Worm (Caenorhabditis elegans) whole organism, L3 larva: ENCODE data around the gene xtr-1.

Experiments
- ama-1 ChIP-seq: fragments of 150-350 bp; optimal IDR thresholded peaks from 2 replicates; lab custom pipeline; 2018
- ceh-16 ChIP-seq: sonication (generic microtip); optimal IDR thresholded peaks from 2 replicates; lab custom pipeline; 2017; ENCODE audit warnings: missing biosample characterization, missing genetic modification characterization
- ceh-28 ChIP-seq: fragments of 150-350 bp; optimal IDR thresholded peaks from 2 replicates; lab custom pipeline; 2014; ENCODE audit warnings: missing biosample characterization, missing genetic modification reagents, missing genetic modification characterization
- ceh-82 ChIP-seq: fragments of 150-350 bp; optimal IDR thresholded peaks from 2 replicates; lab custom pipeline; 2014; ENCODE audit warnings: missing biosample characterization, missing genetic modification characterization
- ceh-9 ChIP-seq: sonication (generic microtip); optimal IDR thresholded peaks from 2 replicates; lab custom pipeline; 2018; ENCODE audit warnings: missing biosample characterization, missing genetic modification characterization
- egl-27 ChIP-seq: sonication (generic microtip); optimal IDR thresholded peaks from 4 replicates; lab custom pipeline; 2017; ENCODE audit warnings: missing biosample characterization, missing genetic modification reagents, missing genetic modification characterization
- egl-5 ChIP-seq: fragments of 150-350 bp; optimal IDR thresholded peaks from 2 replicates; lab custom pipeline; 2017; ENCODE audit warnings: missing biosample characterization, missing genetic modification reagents, missing genetic modification characterization, inconsistent platforms
- elt-1 ChIP-seq: fragments of 150-350 bp; optimal IDR thresholded peaks from 2 replicates; lab custom pipeline; 2014; ENCODE audit warnings: missing biosample characterization, missing genetic modification characterization
- elt-3 ChIP-seq, 3 experiments: fragments of 150-350 bp in 1 of 3; sonication (generic microtip) in 2 of 3; optimal IDR thresholded peaks; 2 replicates in 2 of 3; 4 replicates in 1 of 3; lab custom pipeline; 2014 to 2017; ENCODE audit warnings: missing biosample characterization in 3 of 3, missing genetic modification characterization in 3 of 3
- eor-1 ChIP-seq, 2 experiments: fragments of 150-350 bp; optimal IDR thresholded peaks; 2 replicates each; lab custom pipeline; 2014 to 2018; ENCODE audit warnings: missing biosample characterization in 2 of 2, missing genetic modification characterization in 2 of 2
- fkh-10 ChIP-seq: sonication (generic microtip); optimal IDR thresholded peaks from 2 replicates; lab custom pipeline; 2017; ENCODE audit warnings: missing biosample characterization, missing genetic modification reagents, missing genetic modification characterization
- fos-1 ChIP-seq: fragments of 150-350 bp; optimal IDR thresholded peaks from 2 replicates; lab custom pipeline; 2014; ENCODE audit warnings: missing biosample characterization, missing genetic modification characterization
- hmg-11 ChIP-seq: sonication (generic microtip); optimal IDR thresholded peaks from 2 replicates; lab custom pipeline; 2016; ENCODE audit warnings: missing genetic modification characterization, missing compliant biosample characterization
- jun-1 ChIP-seq: fragments of 150-350 bp; optimal IDR thresholded peaks from 2 replicates; lab custom pipeline; 2014; ENCODE audit warnings: missing biosample characterization, missing genetic modification reagents, missing genetic modification characterization
- lin-15B ChIP-seq: fragments of 150-350 bp; optimal IDR thresholded peaks from 2 replicates; lab custom pipeline; 2014; ENCODE audit warnings: missing biosample characterization, missing genetic modification characterization
- lin-39 ChIP-seq: fragments of 150-350 bp; optimal IDR thresholded peaks from 2 replicates; lab custom pipeline; 2018; ENCODE audit warnings: missing biosample characterization, missing genetic modification reagents, missing genetic modification characterization
- lsy-12 ChIP-seq: sonication (generic microtip); optimal IDR thresholded peaks from 2 replicates; lab custom pipeline; 2016; ENCODE audit warnings: mild to moderate bottlenecking, missing genetic modification characterization, missing compliant biosample characterization
- mdl-1 ChIP-seq: fragments of 150-350 bp; optimal IDR thresholded peaks from 2 replicates; lab custom pipeline; 2014; ENCODE audit warnings: missing biosample characterization, missing genetic modification characterization
- mml-1 ChIP-seq: fragments of 150-350 bp; sonication (generic microtip); optimal IDR thresholded peaks from 3 replicates; lab custom pipeline; 2014; ENCODE audit warnings: missing biosample characterization, missing genetic modification characterization
- nhr-23 ChIP-seq: fragments of 150-350 bp; optimal IDR thresholded peaks from 2 replicates; lab custom pipeline; 2014; ENCODE audit warnings: missing biosample characterization, missing genetic modification reagents, missing genetic modification characterization
- nhr-25 ChIP-seq: sonication (generic microtip); optimal IDR thresholded peaks from 2 replicates; lab custom pipeline; 2017; ENCODE audit warnings: missing biosample characterization, missing genetic modification characterization
- nhr-28 ChIP-seq: fragments of 150-350 bp; optimal IDR thresholded peaks from 2 replicates; lab custom pipeline; 2014; ENCODE audit warnings: missing biosample characterization, missing genetic modification characterization
- nhr-76 ChIP-seq: fragments of 150-350 bp; sonication (generic microtip); optimal IDR thresholded peaks from 5 replicates; lab custom pipeline; 2014; ENCODE audit warnings: missing biosample characterization, missing genetic modification characterization
- nhr-77 ChIP-seq: fragments of 150-350 bp; optimal IDR thresholded peaks from 2 replicates; lab custom pipeline; 2014; ENCODE audit warnings: missing biosample characterization, missing genetic modification characterization
- skn-1 ChIP-seq: fragments of 150-350 bp; optimal IDR thresholded peaks from 2 replicates; lab custom pipeline; 2014; ENCODE audit warnings: missing biosample characterization, missing genetic modification characterization
- tbx-2 ChIP-seq: sonication (generic microtip); optimal IDR thresholded peaks from 2 replicates; lab custom pipeline; 2016; ENCODE audit warnings: mild to moderate bottlenecking, missing genetic modification characterization, missing compliant biosample characterization
- unc-39 ChIP-seq: sonication (generic microtip); optimal IDR thresholded peaks from 4 replicates; lab custom pipeline; 2017; ENCODE audit warnings: missing biosample characterization, missing genetic modification characterization
- unc-62 ChIP-seq: fragments of 150-350 bp; sonication (generic microtip); optimal IDR thresholded peaks from 4 replicates; lab custom pipeline; 2014; ENCODE audit warnings: missing biosample characterization, missing genetic modification reagents, missing genetic modification characterization

xtr-1 gene

DNA sequence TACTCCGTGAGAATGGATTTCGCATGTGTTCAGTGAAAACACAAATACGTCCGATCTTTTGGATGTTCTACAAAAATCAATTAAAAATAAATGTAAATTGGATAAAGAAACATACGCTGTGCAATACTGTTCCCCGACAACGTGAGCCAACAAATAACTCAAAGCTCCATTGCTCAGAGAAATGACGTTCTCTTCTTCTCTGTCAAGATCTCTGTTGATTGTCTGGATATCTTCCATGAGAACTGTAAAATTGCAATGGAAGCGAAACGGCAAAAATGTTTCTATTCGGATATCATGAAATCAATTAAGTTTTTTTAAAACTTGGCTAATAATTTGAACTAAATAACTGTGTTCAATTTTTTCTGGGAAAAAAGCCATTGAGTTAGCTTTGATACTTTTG lies 44.1 kb downstream of the xtr-1 start:
- no peak for TF ChIP-seq nhr-77 (tag; lab: Kevin White, UChicago)
- TF ChIP-seq ceh-9 (tag; lab: Kevin White, UChicago), result no peak
- TF ChIP-seq egl-5 (tag; lab: Kevin White, UChicago), result no peak
- no peak for TF ChIP-seq unc-39 (tag; lab: Kevin White, UChicago)
- no peak for TF ChIP-seq hmg-11 (tag; lab: Kevin White, UChicago)
- no peak for TF ChIP-seq ceh-16
- TF ChIP-seq ceh-82 (tag; lab: Kevin White, UChicago), result no peak

- no peak for TF ChIP-seq skn-1 (tag; lab: Kevin White, UChicago)
- TF ChIP-seq nhr-25 (tag; lab: Kevin White, UChicago), result no peak
- no peak for TF ChIP-seq mml-1 (tag; lab: Kevin White, UChicago)
- no peak for TF ChIP-seq lin-15B (tag; lab: Kevin White, UChicago)
- no peak for TF ChIP-seq nhr-23 (tag; lab: Kevin White, UChicago)
- TF ChIP-seq ceh-16, result no peak
- TF ChIP-seq ama-1 (lab: Kevin White, UChicago), result no peak
- no peak for TF ChIP-seq egl-27 (tag; lab: Kevin White, UChicago)
- no peak for TF ChIP-seq elt-3 (tag; optimal IDR thresholded peaks at IDR 0.05; lab: Kevin White, UChicago)
- no peak for TF ChIP-seq mdl-1 (tag; lab: Kevin White, UChicago)
- no peak for TF ChIP-seq nhr-76 (tag; lab: Kevin White, UChicago)
- TF ChIP-seq eor-1 (tag; optimal IDR thresholded peaks at IDR 0.05; lab: Kevin White, UChicago), result no peak
- TF ChIP-seq ceh-82 (tag; lab: Kevin White, UChicago), result no peak
- no peak for TF ChIP-seq jun-1 (tag; lab: Kevin White, UChicago)
These were observed 45.4 kb downstream of the xtr-1 start, which contains the start of gene Y62H9A.9 for ce11 chrX:11898040-11898439. TSS of gene Y62H9A.9 (minus strand) at chrX:11898140.

DNA sequence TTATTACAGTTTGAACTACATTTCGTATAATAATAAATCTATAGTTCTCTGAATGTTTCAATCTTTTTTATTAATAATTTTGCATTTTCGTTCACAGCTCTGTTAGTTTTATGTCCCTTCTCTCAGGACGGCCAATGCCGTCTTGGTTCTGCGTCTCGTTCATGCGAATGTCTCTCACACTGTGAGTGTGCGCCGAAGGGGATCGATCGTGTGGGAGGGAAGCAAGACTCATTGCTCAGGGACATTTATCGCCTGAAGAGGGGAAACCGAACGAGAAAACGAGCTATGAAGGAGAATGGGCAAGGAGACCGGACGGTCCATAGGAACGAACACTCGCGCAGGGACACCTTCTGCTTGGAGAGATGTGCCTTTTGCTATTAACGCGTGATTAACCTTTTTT lies 46.4 kb downstream of the xtr-1 start:
- TF ChIP-seq fos-1 (no peak), fkh-10 (GFP tag; lab: Kevin White, UChicago) (no peak), ceh-28 (tag; lab: Kevin White, UChicago) (peak; percentile 72), tbx-2 (no peak), lsy-12 (tag; lab: Kevin White, UChicago) (no peak), lin-39 (tag; lab: Kevin White, UChicago) (peak; percentile 54)
- TF ChIP-seq, all 47 proteins: peak for 2

- no peak for TF ChIP-seq elt-1 (tag; lab: Kevin White, UChicago)
- TF ChIP-seq unc-62 (GFP tag; lab: Kevin White, UChicago), result no peak
- no peak for TF ChIP-seq nhr-28
These were observed 50.1 kb downstream of the xtr-1 start, which contains the start of gene Y62H9A.10 for ce11 chrX:11902661-11903060. TSS of gene Y62H9A.10 (minus strand) at chrX:11902761.
